Worm (Caenorhabditis elegans): ENCODE measurements around the gene arrd-2.

DNA sequence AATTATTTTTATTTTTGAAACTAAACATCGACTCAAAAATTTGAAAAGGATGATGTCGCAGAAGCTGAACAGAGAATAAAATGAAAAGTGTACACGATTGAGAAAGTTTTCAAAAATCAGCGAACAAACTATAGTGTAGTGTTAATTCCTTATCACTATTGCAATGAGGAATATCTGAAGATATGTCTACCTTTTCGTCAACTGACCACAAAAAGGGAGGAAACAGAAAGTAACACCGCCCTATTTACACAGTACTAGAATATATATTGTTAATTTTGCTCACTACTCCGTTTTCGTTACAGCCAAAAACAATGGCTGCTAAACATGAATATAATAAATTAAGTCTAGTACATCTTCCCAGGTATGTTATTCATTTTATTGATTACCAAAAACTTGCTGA is 40.4 kb downstream of the arrd-2 start, which contains the start of gene chil-18:
- TF ChIP-seq elt-3 (tag; optimal IDR thresholded peaks at IDR 0.05) (no peak), nhr-25 (tag; optimal IDR thresholded peaks at IDR 0.05) (no peak), nhr-237 (tag; optimal IDR thresholded peaks at IDR 0.05) (no peak), snpc-4 (tag; optimal IDR thresholded peaks at IDR 0.05) (no peak), ztf-4 (tag; optimal IDR thresholded peaks at IDR 0.05) (no peak), ama-1 (optimal IDR thresholded peaks at IDR 0.05) (no peak), nhr-12 (tag; optimal IDR thresholded peaks at IDR 0.05) (no peak), nhr-129 (tag; optimal IDR thresholded peaks at IDR 0.05) (no peak), blmp-1 (tag; optimal IDR thresholded peaks at IDR 0.05; ENCODE audit: insufficient read depth) (no peak)
